Fruit fly (Drosophila melanogaster) whole organism, wandering third instar larva: ENCODE measurements around the gene vers.

Experiments used
- Abd-B ChIP-seq: fragments of >200 bp; optimal IDR thresholded peaks from 2 replicates; lab custom pipeline; 2017; ENCODE audit warnings: missing biosample characterization, missing genetic modification characterization
- CG32264 ChIP-seq: fragments of 200-800 bp; sonication (Bioruptor generic); optimal IDR thresholded peaks from 2 replicates; lab custom pipeline; 2016; ENCODE audit warnings: missing biosample characterization, missing genetic modification characterization
- CG9705 ChIP-seq: fragments of 200-800 bp; sonication (Bioruptor generic); optimal IDR thresholded peaks from 2 replicates; lab custom pipeline; 2018; ENCODE audit warnings: missing biosample characterization, mild to moderate bottlenecking, missing genetic modification characterization
- CrebA ChIP-seq: fragments of 200-800 bp; sonication (Bioruptor generic); optimal IDR thresholded peaks from 2 replicates; lab custom pipeline; 2016; ENCODE audit warnings: missing biosample characterization, mild to moderate bottlenecking, missing genetic modification characterization, borderline replicate concordance
- Dfd ChIP-seq: fragments of >200 bp; optimal IDR thresholded peaks from 2 replicates; lab custom pipeline; 2017; ENCODE audit warnings: missing biosample characterization, missing genetic modification characterization
- Dif ChIP-seq: fragments of 200-275, 200-300 bp; sonication (Bioruptor generic); optimal IDR thresholded peaks from 2 replicates; lab custom pipeline; 2018; ENCODE audit warnings: missing biosample characterization, missing genetic modification characterization; ENCODE audit not compliant: partially characterized antibody
- GATAd ChIP-seq: sonication (Bioruptor generic); optimal IDR thresholded peaks from 2 replicates; lab custom pipeline; 2016; ENCODE audit warnings: missing biosample characterization, missing genetic modification characterization
- HLH106 ChIP-seq: fragments of 200-800 bp; optimal IDR thresholded peaks from 3 replicates; lab custom pipeline; 2019; ENCODE audit warnings: missing biosample characterization, mild to moderate bottlenecking, missing genetic modification characterization, moderate library complexity
- Hnf4 ChIP-seq: fragments of 200-800 bp; sonication (Bioruptor generic); optimal IDR thresholded peaks from 2 replicates; lab custom pipeline; 2016; ENCODE audit warnings: missing biosample characterization, mild to moderate bottlenecking, missing genetic modification characterization
- Hr78 ChIP-seq: fragments of >200 bp; optimal IDR thresholded peaks from 2 replicates; lab custom pipeline; 2017; ENCODE audit warnings: missing biosample characterization, missing genetic modification characterization
- Hr83 ChIP-seq: fragments of 200-300 bp; sonication (Bioruptor generic); optimal IDR thresholded peaks from 2 replicates; lab custom pipeline; 2016; ENCODE audit warnings: missing biosample characterization, mild to moderate bottlenecking, missing genetic modification characterization, moderate library complexity; ENCODE audit not compliant: poor library complexity, severe bottlenecking
- Jra ChIP-seq: sonication (Bioruptor generic); optimal IDR thresholded peaks from 2 replicates; lab custom pipeline; 2016; ENCODE audit warnings: missing biosample characterization, missing genetic modification characterization
- Mio ChIP-seq: sonication (Bioruptor generic); optimal IDR thresholded peaks from 2 replicates; lab custom pipeline; 2016; ENCODE audit warnings: missing biosample characterization, missing genetic modification characterization
- Myc ChIP-seq: fragments of >200 bp; optimal IDR thresholded peaks from 2 replicates; lab custom pipeline; 2017
- N ChIP-seq: fragments of >200 bp; optimal IDR thresholded peaks from 2 replicates; lab custom pipeline; 2018; ENCODE audit warnings: missing biosample characterization, missing external identifiers, missing genetic modification characterization
- OdsH ChIP-seq: fragments of 200-800 bp; sonication (Bioruptor generic); optimal IDR thresholded peaks from 2 replicates; lab custom pipeline; 2016; ENCODE audit warnings: missing biosample characterization, mild to moderate bottlenecking, missing genetic modification characterization
- Rel ChIP-seq, 2 experiments: fragments of 200-800 bp; sonication (Bioruptor generic) in 1 of 2; optimal IDR thresholded peaks; 2 replicates in 1 of 2; 3 replicates in 1 of 2; lab custom pipeline; 2016 to 2019; ENCODE audit warnings: mild to moderate bottlenecking in 2 of 2, missing biosample characterization in 2 of 2, missing genetic modification characterization in 2 of 2, moderate library complexity in 1 of 2
- Sp1 ChIP-seq: fragments of 200-800 bp; sonication (Bioruptor generic); optimal IDR thresholded peaks from 3 replicates; lab custom pipeline; 2019; ENCODE audit warnings: missing biosample characterization, mild to moderate bottlenecking, missing genetic modification characterization, moderate library complexity
- Vsx2 ChIP-seq: fragments of 200-300, 225-300 bp; sonication (Bioruptor generic); optimal IDR thresholded peaks from 2 replicates; lab custom pipeline; 2018; ENCODE audit warnings: missing biosample characterization, missing genetic modification characterization; ENCODE audit not compliant: partially characterized antibody
- br ChIP-seq: fragments of 200-800 bp; sonication (Bioruptor generic); optimal IDR thresholded peaks from 2 replicates; lab custom pipeline; 2016; ENCODE audit warnings: missing biosample characterization, missing genetic modification characterization
- brk ChIP-seq: fragments of 200-800 bp; sonication (Bioruptor generic); optimal IDR thresholded peaks from 2 replicates; lab custom pipeline; 2016; ENCODE audit warnings: missing biosample characterization, mild to moderate bottlenecking, missing genetic modification characterization
- dl ChIP-seq, 2 experiments: fragments of 175-275, 200-275 bp in 1 of 2; fragments of 200-275 bp in 1 of 2; sonication (Bioruptor generic); optimal IDR thresholded peaks; lab custom pipeline; 2018; ENCODE audit warnings: mild to moderate bottlenecking in 2 of 2, missing biosample characterization in 2 of 2, missing genetic modification characterization in 2 of 2, moderate library complexity in 2 of 2; ENCODE audit not compliant: partially characterized antibody in 2 of 2, insufficient read depth in 1 of 2
- dmrt93B ChIP-seq: fragments of 200-800 bp; sonication (Bioruptor generic); optimal IDR thresholded peaks from 2 replicates; lab custom pipeline; 2018; ENCODE audit warnings: missing biosample characterization, mild to moderate bottlenecking, missing genetic modification characterization
- dsf ChIP-seq: sonication (Bioruptor generic); optimal IDR thresholded peaks from 2 replicates; lab custom pipeline; 2016; ENCODE audit warnings: missing biosample characterization, missing genetic modification characterization, borderline replicate concordance
- ey ChIP-seq: fragments of 200-800 bp; sonication (Bioruptor generic); optimal IDR thresholded peaks from 2 replicates; lab custom pipeline; 2016; ENCODE audit warnings: missing biosample characterization, missing genetic modification characterization
- foxo ChIP-seq, 2 experiments: fragments of 200-800 bp; sonication (Bioruptor generic); optimal IDR thresholded peaks; 2 replicates in 1 of 2; 3 replicates in 1 of 2; lab custom pipeline; 2016 to 2017; ENCODE audit warnings: missing biosample characterization in 2 of 2, missing genetic modification characterization in 2 of 2
- fru ChIP-seq: fragments of 200-800 bp; sonication (Bioruptor generic); optimal IDR thresholded peaks from 3 replicates; lab custom pipeline; 2016; ENCODE audit warnings: missing biosample characterization, mild to moderate bottlenecking, missing genetic modification characterization
- h ChIP-seq: fragments of 200-800 bp; sonication (Bioruptor generic); optimal IDR thresholded peaks from 3 replicates; lab custom pipeline; 2016; ENCODE audit warnings: missing biosample characterization, mild to moderate bottlenecking, missing genetic modification characterization
- jim ChIP-seq: fragments of 175-275, 200-325 bp; sonication (Bioruptor generic); optimal IDR thresholded peaks from 2 replicates; lab custom pipeline; 2016; ENCODE audit warnings: missing biosample characterization, mild to moderate bottlenecking, missing genetic modification characterization
- lola ChIP-seq: fragments of >200 bp; optimal IDR thresholded peaks from 2 replicates; lab custom pipeline; 2017; ENCODE audit warnings: missing biosample characterization, missing genetic modification characterization
- pan ChIP-seq: fragments of >200 bp; optimal IDR thresholded peaks from 2 replicates; lab custom pipeline; 2017
- psq ChIP-seq: fragments of 200-800 bp; sonication (Bioruptor generic); optimal IDR thresholded peaks from 3 replicates; lab custom pipeline; 2017; ENCODE audit warnings: missing biosample characterization, mild to moderate bottlenecking, missing genetic modification characterization, moderate library complexity
- rgr ChIP-seq: fragments of 200-800 bp; sonication (Bioruptor generic); optimal IDR thresholded peaks from 3 replicates; lab custom pipeline; 2016; ENCODE audit warnings: missing biosample characterization, mild to moderate bottlenecking, missing genetic modification characterization
- sage ChIP-seq: fragments of 200-800 bp; sonication (Bioruptor generic); optimal IDR thresholded peaks from 2 replicates; lab custom pipeline; 2016; ENCODE audit warnings: missing biosample characterization, mild to moderate bottlenecking, missing genetic modification characterization
- sv ChIP-seq: fragments of 200-800 bp; sonication (Bioruptor generic); optimal IDR thresholded peaks from 3 replicates; lab custom pipeline; 2016; ENCODE audit warnings: missing biosample characterization, missing genetic modification characterization
- tai ChIP-seq: sonication (Bioruptor generic); optimal IDR thresholded peaks from 2 replicates; lab custom pipeline; 2016; ENCODE audit warnings: missing biosample characterization, missing genetic modification characterization
- usp ChIP-seq: fragments of >200 bp; optimal IDR thresholded peaks from 2 replicates; lab custom pipeline; 2017; ENCODE audit warnings: missing biosample characterization, missing genetic modification characterization
- woc ChIP-seq: sonication (Bioruptor generic); optimal IDR thresholded peaks from 2 replicates; lab custom pipeline; 2016; ENCODE audit warnings: missing biosample characterization, mild to moderate bottlenecking, missing genetic modification characterization

vers gene

DNA sequence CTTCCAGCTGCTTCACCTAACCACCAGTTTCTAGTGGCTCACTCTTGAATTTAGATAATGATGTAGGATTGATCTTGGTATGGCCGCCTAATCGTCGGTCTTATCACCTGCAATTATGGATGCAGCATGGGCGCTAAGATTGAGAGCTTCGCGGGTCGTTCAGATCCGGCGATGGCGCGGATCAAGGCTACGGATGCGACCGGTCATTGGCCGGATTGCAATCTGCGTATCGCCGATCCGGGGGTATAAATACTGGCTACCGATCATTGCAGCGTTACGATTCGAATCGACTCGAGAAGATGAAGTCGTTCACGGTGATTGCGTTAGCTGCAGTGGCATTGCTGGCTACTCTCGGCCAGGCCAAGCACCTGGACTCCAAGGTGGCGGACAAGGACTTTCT, 13.2 kb downstream of the vers start, which contains the start of gene Lsp2:
Gene Lsp2 (plus strand): TSS at position 283 of the 400 bp plus-strand sequence.
- no peak for TF ChIP-seq Sp1
- TF ChIP-seq Hnf4 (GFP tag; lab: Kevin White, UChicago) = peak; percentile 0
- TF ChIP-seq, all 38 proteins: peak for 1

DNA sequence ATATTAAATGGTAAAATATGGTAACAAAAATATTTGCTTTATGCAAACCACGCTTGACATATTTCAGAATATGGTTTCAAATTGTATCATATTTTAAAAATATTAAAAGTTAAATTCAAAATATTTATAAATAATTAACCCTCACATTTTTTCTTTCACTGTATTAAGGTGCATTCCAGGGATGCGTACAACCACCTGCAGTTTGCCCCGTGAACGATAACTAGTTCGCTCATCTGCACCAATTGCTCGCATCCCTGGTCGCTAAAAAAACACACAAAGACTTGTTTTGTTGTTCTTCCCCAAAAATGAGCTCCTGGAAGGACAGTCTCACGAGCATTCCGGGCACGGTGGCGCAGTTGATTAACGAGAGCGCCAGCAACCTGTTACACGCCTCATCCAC, 16.0 kb downstream of the vers start, which contains the start of gene DEF8:
Gene DEF8 (plus strand): TSS at position 229 of the 400 bp plus-strand sequence.
- no peak for TF ChIP-seq lola (GFP tag; lab: Kevin White, UChicago)
- no peak for TF ChIP-seq Rel (GFP tag; optimal IDR thresholded peaks at IDR 0.05; lab: Kevin White, UChicago)
- peak; percentile 99 for TF ChIP-seq Rel (tag; optimal IDR thresholded peaks at IDR 0.05; lab: Kevin White, UChicago)
- peak; percentile 37 for TF ChIP-seq br (GFP tag; lab: Kevin White, UChicago)
- TF ChIP-seq Hr83 (GFP tag; lab: Kevin White, UChicago) = peak; percentile 78
- no peak for TF ChIP-seq CrebA
- TF ChIP-seq CG32264 (GFP tag; lab: Kevin White, UChicago) = no peak
- no peak for TF ChIP-seq Jra
- TF ChIP-seq woc (GFP tag; lab: Kevin White, UChicago) = peak; percentile 71
- peak; percentile 72 for TF ChIP-seq psq (GFP tag; lab: Kevin White, UChicago)
- peak; percentile 78 for TF ChIP-seq OdsH
- TF ChIP-seq Hr78 (GFP tag; lab: Kevin White, UChicago) = no peak
- peak; percentile 78 for TF ChIP-seq rgr (GFP tag; lab: Kevin White, UChicago)
- TF ChIP-seq usp (GFP tag; lab: Kevin White, UChicago) = no peak
- no peak for TF ChIP-seq Myc (lab: Kevin White, UChicago)
- TF ChIP-seq CG9705 = peak; percentile 52
- TF ChIP-seq dl (GFP tag; optimal IDR thresholded peaks at IDR 0.05; lab: Kevin White, UChicago; ENCODE audit: insufficient read depth in 1 of 2, partially characterized antibody in 2 of 2) = no peak
- TF ChIP-seq HLH106 (tag; lab: Kevin White, UChicago) = peak; percentile 84
- no peak for TF ChIP-seq Dfd (GFP tag; lab: Kevin White, UChicago)
- TF ChIP-seq dmrt93B (GFP tag; lab: Kevin White, UChicago) = peak; percentile 23
- TF ChIP-seq pan (lab: Kevin White, UChicago) = no peak
- TF ChIP-seq N = no peak
- TF ChIP-seq Abd-B (GFP tag; lab: Kevin White, UChicago) = no peak
- peak; percentile 30 for TF ChIP-seq Hnf4 (GFP tag; lab: Kevin White, UChicago)
- TF ChIP-seq tai (GFP tag; lab: Kevin White, UChicago) = no peak
- no peak for TF ChIP-seq Dif (GFP tag; lab: Kevin White, UChicago)
- TF ChIP-seq Sp1 = peak; percentile 85
- TF ChIP-seq dsf (GFP tag; lab: Kevin White, UChicago) = no peak
- peak; percentile 30 for TF ChIP-seq sv (GFP tag; lab: Kevin White, UChicago)
- TF ChIP-seq sage = no peak
- TF ChIP-seq ey (GFP tag; lab: Kevin White, UChicago) = peak; percentile 38
- no peak for TF ChIP-seq Mio (GFP tag; lab: Kevin White, UChicago)
- peak in 1 of 2 experiments; percentile 76 for TF ChIP-seq foxo (GFP tag; optimal IDR thresholded peaks at IDR 0.05; lab: Kevin White, UChicago)
- peak; percentile 58 for TF ChIP-seq h
- TF ChIP-seq jim (GFP tag; lab: Kevin White, UChicago) = no peak
- no peak for TF ChIP-seq GATAd (GFP tag; lab: Kevin White, UChicago)
- TF ChIP-seq fru (GFP tag; lab: Kevin White, UChicago) = peak; percentile 65
- no peak for TF ChIP-seq Vsx2
- peak; percentile 24 for TF ChIP-seq brk (GFP tag; lab: Kevin White, UChicago)

DNA sequence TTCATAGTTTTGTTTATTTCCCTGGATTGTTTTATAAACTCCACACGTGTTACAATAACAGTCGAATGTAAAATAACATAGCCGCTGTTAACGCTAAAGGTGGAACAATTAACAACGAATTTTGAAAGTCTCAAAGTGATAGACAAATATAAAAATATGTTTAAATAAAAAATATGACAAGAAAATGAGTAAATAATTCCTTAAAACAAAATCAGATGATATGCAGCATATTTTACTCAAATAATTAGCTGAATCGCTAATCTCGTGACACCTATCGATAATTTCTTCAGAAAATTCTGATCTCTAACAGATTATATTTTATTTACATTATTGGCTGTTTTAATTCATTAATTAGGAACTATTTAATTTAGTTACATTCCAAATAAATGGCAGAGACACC, 20.7 kb downstream of the vers start, which contains the start of the genes CG5645 and Atg12:
Gene CG5645 (minus strand): TSS at position 77 of the 400 bp plus-strand sequence.
Gene Atg12 (plus strand): TSS at position 338 of the 400 bp plus-strand sequence.
- TF ChIP-seq tai (GFP tag; lab: Kevin White, UChicago) (no peak), woc (GFP tag; lab: Kevin White, UChicago) (peak; percentile 76), Hr83 (GFP tag; lab: Kevin White, UChicago) (no peak), Abd-B (GFP tag; lab: Kevin White, UChicago) (no peak), psq (GFP tag; lab: Kevin White, UChicago) (peak; percentile 48), h (peak; percentile 84), rgr (GFP tag; lab: Kevin White, UChicago) (peak; percentile 74), dmrt93B (GFP tag; lab: Kevin White, UChicago) (no peak), pan (lab: Kevin White, UChicago) (no peak), CG32264 (GFP tag; lab: Kevin White, UChicago) (peak; percentile 13), Dfd (GFP tag; lab: Kevin White, UChicago) (no peak), Hr78 (GFP tag; lab: Kevin White, UChicago) (no peak), CrebA (no peak), Myc (lab: Kevin White, UChicago) (no peak), sv (GFP tag; lab: Kevin White, UChicago) (no peak), lola (GFP tag; lab: Kevin White, UChicago) (no peak), foxo (GFP tag; optimal IDR thresholded peaks at IDR 0.05; lab: Kevin White, UChicago) (peak in 1 of 2 experiments; percentile 83), CG9705 (peak; percentile 76), Jra (peak; percentile 79), sage (no peak), Hnf4 (GFP tag; lab: Kevin White, UChicago) (peak; percentile 81), Dif (GFP tag; lab: Kevin White, UChicago) (no peak), Sp1 (peak; percentile 46), brk (GFP tag; lab: Kevin White, UChicago) (peak; percentile 71), Rel (GFP tag; optimal IDR thresholded peaks at IDR 0.05; lab: Kevin White, UChicago) (no peak), Rel (tag; optimal IDR thresholded peaks at IDR 0.05; lab: Kevin White, UChicago) (peak; percentile 43), br (GFP tag; lab: Kevin White, UChicago) (peak; percentile 36), Mio (GFP tag; lab: Kevin White, UChicago) (no peak), N (no peak), HLH106 (tag; lab: Kevin White, UChicago) (peak; percentile 67), dl (GFP tag; optimal IDR thresholded peaks at IDR 0.05; lab: Kevin White, UChicago; ENCODE audit: insufficient read depth in 1 of 2, partially characterized antibody in 2 of 2) (no peak), ey (GFP tag; lab: Kevin White, UChicago) (peak; percentile 46), OdsH (peak; percentile 65), Vsx2 (no peak), jim (GFP tag; lab: Kevin White, UChicago) (no peak), dsf (GFP tag; lab: Kevin White, UChicago) (peak; percentile 46), fru (GFP tag; lab: Kevin White, UChicago) (peak; percentile 69), GATAd (GFP tag; lab: Kevin White, UChicago) (no peak)
